Worm (Caenorhabditis elegans): ENCODE measurements around the gene ZK381.62.

ce11 chrIV:7020630-7021029 is 49.5 kb upstream of the ZK381.62 start:
- TF ChIP-seq ceh-36 (tag; optimal IDR thresholded peaks at IDR 0.05), result no peak
- no peak for TF ChIP-seq tbx-11 (GFP tag; IDR thresholded peaks at IDR 0.05)
- TF ChIP-seq scrt-1 (GFP tag; IDR thresholded peaks at IDR 0.05), result no peak
- no peak for TF ChIP-seq tra-4 (tag; optimal IDR thresholded peaks at IDR 0.05)
- no peak for TF ChIP-seq aly-1 (tag; optimal IDR thresholded peaks at IDR 0.05)

All from whole organism, early embryonic.